Worm (Caenorhabditis elegans) whole organism, L3 larva: Measurements from ENCODE around the gene str-196.

Source experiments
- ceh-82 ChIP-seq: fragments of 150-350 bp; optimal IDR thresholded peaks from 2 replicates; lab custom pipeline; 2014; ENCODE audit warnings: missing biosample characterization, missing genetic modification characterization
- egl-27 ChIP-seq: sonication (generic microtip); optimal IDR thresholded peaks from 4 replicates; lab custom pipeline; 2017; ENCODE audit warnings: missing biosample characterization, missing genetic modification reagents, missing genetic modification characterization
- fkh-10 ChIP-seq: sonication (generic microtip); optimal IDR thresholded peaks from 2 replicates; lab custom pipeline; 2017; ENCODE audit warnings: missing biosample characterization, missing genetic modification reagents, missing genetic modification characterization
- lsy-12 ChIP-seq: sonication (generic microtip); optimal IDR thresholded peaks from 2 replicates; lab custom pipeline; 2016; ENCODE audit warnings: mild to moderate bottlenecking, missing genetic modification characterization, missing compliant biosample characterization
- nhr-11 ChIP-seq: fragments of 150-350 bp; optimal IDR thresholded peaks from 2 replicates; lab custom pipeline; 2014; ENCODE audit warnings: missing biosample characterization, missing genetic modification characterization
- nhr-23 ChIP-seq: fragments of 150-350 bp; optimal IDR thresholded peaks from 2 replicates; lab custom pipeline; 2014; ENCODE audit warnings: missing biosample characterization, missing genetic modification reagents, missing genetic modification characterization
- nhr-237 ChIP-seq: fragments of 150-350 bp; optimal IDR thresholded peaks from 2 replicates; lab custom pipeline; 2014; ENCODE audit warnings: missing biosample characterization, missing genetic modification characterization
- pha-4 ChIP-seq: fragments of 150-350 bp; optimal IDR thresholded peaks from 2 replicates; lab custom pipeline; 2014; ENCODE audit warnings: missing biosample characterization, missing genetic modification reagents, missing genetic modification characterization
- pqm-1 ChIP-seq: fragments of 150-350 bp; optimal IDR thresholded peaks from 2 replicates; lab custom pipeline; 2017; ENCODE audit warnings: missing biosample characterization, missing genetic modification characterization, inconsistent platforms
- snpc-4 ChIP-seq: fragments of 150-350 bp; optimal IDR thresholded peaks from 2 replicates; lab custom pipeline; 2014; ENCODE audit warnings: missing biosample characterization, missing genetic modification characterization
- zag-1 ChIP-seq: fragments of 150-350 bp; optimal IDR thresholded peaks from 2 replicates; lab custom pipeline; 2014; ENCODE audit warnings: missing biosample characterization, missing genetic modification characterization
- ztf-11 ChIP-seq: fragments of 150-350 bp; optimal IDR thresholded peaks from 2 replicates; lab custom pipeline; 2014; ENCODE audit warnings: missing biosample characterization, missing genetic modification characterization
- ztf-4 ChIP-seq: fragments of 150-350 bp; optimal IDR thresholded peaks from 2 replicates; lab custom pipeline; 2014; ENCODE audit warnings: missing biosample characterization, missing genetic modification characterization

ce11 chrV:525040-525439, 33.5 kb downstream of the str-196 start, which contains the start of gene R11G11.16:
- no peak for TF ChIP-seq nhr-237 (tag; lab: Kevin White, UChicago)
- TF ChIP-seq nhr-23 (tag; lab: Kevin White, UChicago) = no peak
- TF ChIP-seq nhr-11 (tag; lab: Kevin White, UChicago) = no peak
- TF ChIP-seq fkh-10 (GFP tag; lab: Kevin White, UChicago) = no peak
- no peak for TF ChIP-seq lsy-12 (tag; lab: Kevin White, UChicago)
- TF ChIP-seq egl-27 (tag; lab: Kevin White, UChicago) = no peak
- no peak for TF ChIP-seq ztf-4 (tag; lab: Kevin White, UChicago)
- TF ChIP-seq pha-4 (tag; lab: Kevin White, UChicago) = no peak
- no peak for TF ChIP-seq ceh-82 (tag; lab: Kevin White, UChicago)
- TF ChIP-seq ztf-11 (tag; lab: Kevin White, UChicago) = no peak
- TF ChIP-seq pqm-1 = no peak
- no peak for TF ChIP-seq snpc-4 (tag; lab: Kevin White, UChicago)
- TF ChIP-seq zag-1 = no peak
